Worm (Caenorhabditis elegans) whole organism, L4/young adult: ENCODE data around the gene ZC373.3.

Experiments used
- W03F9.2 ChIP-seq: fragments of 150-350 bp; optimal IDR thresholded peaks from 2 replicates; lab custom pipeline; 2014; ENCODE audit warnings: missing biosample characterization, missing genetic modification characterization
- dao-5 ChIP-seq: sonication (generic microtip); optimal IDR thresholded peaks from 2 replicates; lab custom pipeline; 2016; ENCODE audit warnings: missing genotype, missing genetic modification characterization, moderate library complexity, missing compliant biosample characterization
- him-1 ChIP-seq: sonication (generic microtip); optimal IDR thresholded peaks from 2 replicates; lab custom pipeline; 2016; ENCODE audit warnings: missing genotype, missing genetic modification reagents, missing genetic modification characterization, missing compliant biosample characterization

Gene ZC373.3

ce11 chrX:10060475-10061011, at the start of gene ZC373.3:
ZC373.3 (plus strand) TSS chrX:10060525.
- TF ChIP-seq him-1 (tag; lab: Kevin White, UChicago) (no peak), dao-5 (tag; lab: Kevin White, UChicago) (no peak), W03F9.2 (tag; lab: Kevin White, UChicago) (no peak)

- TF ChIP-seq dao-5 (tag; lab: Kevin White, UChicago), result no peak
- TF ChIP-seq him-1 (tag; lab: Kevin White, UChicago), result no peak
- no peak for TF ChIP-seq W03F9.2 (tag; lab: Kevin White, UChicago)
Measured at ce11 chrX:10017975-10018654, 42.2 kb upstream of the ZC373.3 start, which contains the start of gene F19C6.4. F19C6.4 (minus strand) TSS chrX:10018025.

- TF ChIP-seq him-1 (tag; lab: Kevin White, UChicago) (no peak), W03F9.2 (tag; lab: Kevin White, UChicago) (no peak), dao-5 (tag; lab: Kevin White, UChicago) (no peak)
Measured at ce11 chrX:10022016-10022415, 38.3 kb upstream of the ZC373.3 start, which contains the start of gene F42G10.1. F42G10.1 (minus strand) TSS chrX:10022166.

- TF ChIP-seq him-1 (tag; lab: Kevin White, UChicago) (no peak), W03F9.2 (tag; lab: Kevin White, UChicago) (peak; percentile 12), dao-5 (tag; lab: Kevin White, UChicago) (no peak)
Measured at ce11 chrX:10026347-10026746, 34.0 kb upstream of the ZC373.3 start.

ce11 chrX:10027556-10027955, 32.8 kb upstream of the ZC373.3 start, which contains the start of gene mkk-4:
mkk-4 (plus strand) TSS chrX:10027856.
- TF ChIP-seq him-1 (tag; lab: Kevin White, UChicago), result no peak
- TF ChIP-seq W03F9.2 (tag; lab: Kevin White, UChicago), result no peak
- no peak for TF ChIP-seq dao-5 (tag; lab: Kevin White, UChicago)

- TF ChIP-seq him-1 (tag; lab: Kevin White, UChicago) (no peak), W03F9.2 (tag; lab: Kevin White, UChicago) (no peak), dao-5 (tag; lab: Kevin White, UChicago) (no peak)
Measured at ce11 chrX:10030836-10031235, 29.5 kb upstream of the ZC373.3 start, which contains the start of gene sek-6. sek-6 (plus strand) TSS chrX:10031150.

ce11 chrX:10044473-10044872, 15.9 kb upstream of the ZC373.3 start:
- TF ChIP-seq dao-5 (tag; lab: Kevin White, UChicago) (no peak), him-1 (tag; lab: Kevin White, UChicago) (no peak), W03F9.2 (tag; lab: Kevin White, UChicago) (no peak)

ce11 chrX:10047325-10047724, 13.0 kb upstream of the ZC373.3 start, which contains the start of gene ZC374.2:
ZC374.2 (minus strand) TSS chrX:10047425.
- TF ChIP-seq him-1 (tag; lab: Kevin White, UChicago) (no peak), dao-5 (tag; lab: Kevin White, UChicago) (no peak), W03F9.2 (tag; lab: Kevin White, UChicago) (no peak)

- no peak for TF ChIP-seq W03F9.2 (tag; lab: Kevin White, UChicago)
- TF ChIP-seq him-1 (tag; lab: Kevin White, UChicago), result no peak
- no peak for TF ChIP-seq dao-5 (tag; lab: Kevin White, UChicago)
Measured at ce11 chrX:10049160-10049559, 11.2 kb upstream of the ZC373.3 start, which contains the start of gene gnrr-3. gnrr-3 (plus strand) TSS chrX:10049460.

ce11 chrX:10051625-10052024, 8.7 kb upstream of the ZC373.3 start:
- no peak for TF ChIP-seq W03F9.2 (tag; lab: Kevin White, UChicago)
- no peak for TF ChIP-seq dao-5 (tag; lab: Kevin White, UChicago)
- no peak for TF ChIP-seq him-1 (tag; lab: Kevin White, UChicago)

- TF ChIP-seq dao-5 (tag; lab: Kevin White, UChicago) (no peak), him-1 (tag; lab: Kevin White, UChicago) (no peak), W03F9.2 (tag; lab: Kevin White, UChicago) (no peak)
Measured at ce11 chrX:10053742-10054409, 6.4 kb upstream of the ZC373.3 start, which contains the start of gene cbs-1. cbs-1 (plus strand) TSS chrX:10054275.

- TF ChIP-seq dao-5 (tag; lab: Kevin White, UChicago), result no peak
- TF ChIP-seq W03F9.2 (tag; lab: Kevin White, UChicago), result no peak
- no peak for TF ChIP-seq him-1 (tag; lab: Kevin White, UChicago)
Measured at ce11 chrX:10054410-10054800, 5.9 kb upstream of the ZC373.3 start.

- TF ChIP-seq him-1 (tag; lab: Kevin White, UChicago) (no peak), dao-5 (tag; lab: Kevin White, UChicago) (no peak), W03F9.2 (tag; lab: Kevin White, UChicago) (no peak)
Measured at ce11 chrX:10058332-10058731, 2.0 kb upstream of the ZC373.3 start, which contains the start of gene ZC373.2. ZC373.2 (minus strand) TSS chrX:10058432.
